Fruit fly (Drosophila melanogaster) whole organism, embryonic: Measurements from ENCODE around the gene CG43800.
A peak's percentile ranks its signal among the peaks of the same experiment; 100 is the strongest.

Experiments used
- Antp ChIP-seq: fragments of 200-800 bp; sonication (Bioruptor generic); optimal IDR thresholded peaks from 3 replicates; lab custom pipeline; 2016; ENCODE audit warnings: missing biosample characterization, missing genetic modification characterization
- B-H1 ChIP-seq: fragments of 200-800 bp; sonication (Bioruptor generic); IDR thresholded peaks from 3 replicates; pipeline ENCODE4 v1.3.6; 2022; ENCODE audit warnings: missing biosample characterization, missing genetic modification characterization
- C15 ChIP-seq: fragments of 200-800 bp; sonication (Bioruptor generic); IDR thresholded peaks from 3 replicates; pipeline ENCODE4 v1.3.6; 2022; ENCODE audit warnings: missing biosample characterization, missing genetic modification characterization
- CG11695 ChIP-seq: fragments of 200-800 bp; sonication (Bioruptor generic); IDR thresholded peaks from 3 replicates; pipeline ENCODE4 v1.3.6; 2022; ENCODE audit warnings: missing biosample characterization, missing genetic modification characterization
- CG15011 ChIP-seq: fragments of 200-800 bp; sonication (Bioruptor generic); optimal IDR thresholded peaks from 3 replicates; lab custom pipeline; 2018; ENCODE audit warnings: missing biosample characterization, mild to moderate bottlenecking, missing genetic modification characterization
- CG15479 ChIP-seq: fragments of 200-800 bp; sonication (Bioruptor generic); optimal IDR thresholded peaks from 3 replicates; lab custom pipeline; 2019; ENCODE audit warnings: missing biosample characterization, mild to moderate bottlenecking, missing genetic modification characterization, moderate library complexity
- CG15601 ChIP-seq: fragments of 200-800 bp; sonication (Bioruptor generic); optimal IDR thresholded peaks from 3 replicates; lab custom pipeline; 2019; ENCODE audit warnings: missing biosample characterization, mild to moderate bottlenecking, missing genetic modification characterization, moderate library complexity
- CG17361 ChIP-seq: fragments of 200-800 bp; sonication (Bioruptor generic); IDR thresholded peaks from 3 replicates; pipeline ENCODE4 v1.3.6; 2022; ENCODE audit warnings: missing biosample characterization, missing genetic modification characterization
- CG17829 ChIP-seq: fragments of 200-800 bp; optimal IDR thresholded peaks from 2 replicates; lab custom pipeline; 2019; ENCODE audit warnings: missing biosample characterization, mild to moderate bottlenecking, missing genetic modification characterization, moderate library complexity
- CG30403 ChIP-seq: fragments of 200-800 bp; sonication (Bioruptor generic); optimal IDR thresholded peaks from 3 replicates; lab custom pipeline; 2016; ENCODE audit warnings: missing biosample characterization, missing genetic modification characterization
- CG3065 ChIP-seq: fragments of 200-800 bp; sonication (Bioruptor generic); optimal IDR thresholded peaks from 2 replicates; lab custom pipeline; 2016; ENCODE audit warnings: missing biosample characterization, missing genetic modification characterization
- CG3163 ChIP-seq: fragments of 200-800 bp; sonication (Bioruptor generic); optimal IDR thresholded peaks from 3 replicates; lab custom pipeline; 2016; ENCODE audit warnings: missing biosample characterization, missing genetic modification characterization
- CG32772 ChIP-seq: fragments of 200-800 bp; sonication (Bioruptor generic); IDR thresholded peaks from 2 replicates; pipeline ENCODE4 v1.3.6; 2022; ENCODE audit warnings: missing biosample characterization, missing genetic modification characterization
- CG6272 ChIP-seq: fragments of 200-800 bp; sonication (Bioruptor generic); IDR thresholded peaks from 2 replicates; pipeline ENCODE4 v1.3.6; 2022; ENCODE audit warnings: missing biosample characterization, missing genetic modification characterization
- CG6791 ChIP-seq: fragments of 200-800 bp; sonication (Bioruptor generic); IDR thresholded peaks from 3 replicates; pipeline ENCODE4 v1.3.6; 2022; ENCODE audit warnings: missing biosample characterization, missing genetic modification characterization; ENCODE audit not compliant: partially characterized antibody
- CG9797 ChIP-seq: fragments of 200-800 bp; sonication (Bioruptor generic); optimal IDR thresholded peaks from 3 replicates; lab custom pipeline; 2018; ENCODE audit warnings: missing biosample characterization, mild to moderate bottlenecking, missing genetic modification characterization
- CHES-1-like ChIP-seq: fragments of 200-800 bp; sonication (Bioruptor generic); optimal IDR thresholded peaks from 2 replicates; lab custom pipeline; 2016; ENCODE audit warnings: missing biosample characterization, missing genetic modification characterization
- Dip2 ChIP-seq: fragments of 200-800 bp; sonication (Bioruptor generic); IDR thresholded peaks from 2 replicates; pipeline ENCODE4 v1.3.6; 2022; ENCODE audit warnings: missing biosample characterization, missing genetic modification characterization
- Dip3 ChIP-seq: fragments of 200-800 bp; sonication (Bioruptor generic); optimal IDR thresholded peaks from 3 replicates; lab custom pipeline; 2016; ENCODE audit warnings: missing biosample characterization, missing genetic modification characterization
- Dref ChIP-seq: fragments of 200-800 bp; sonication (Bioruptor generic); IDR thresholded peaks from 2 replicates; pipeline ENCODE4 v1.3.6; 2022; ENCODE audit warnings: missing biosample characterization, missing genetic modification characterization
- Elba2 ChIP-seq: fragments of 200-800 bp; sonication (Bioruptor generic); optimal IDR thresholded peaks from 3 replicates; lab custom pipeline; 2016; ENCODE audit warnings: missing biosample characterization, missing genetic modification characterization
- Hmx ChIP-seq: fragments of 200-800 bp; sonication (Bioruptor generic); optimal IDR thresholded peaks from 2 replicates; lab custom pipeline; 2016; ENCODE audit warnings: missing biosample characterization, missing genetic modification characterization
- Hsf ChIP-seq: fragments of 200-800 bp; sonication (Bioruptor generic); optimal IDR thresholded peaks from 3 replicates; lab custom pipeline; 2016; ENCODE audit warnings: missing biosample characterization, missing genetic modification characterization
- MTF-1 ChIP-seq: fragments of 200-800 bp; sonication (Bioruptor generic); optimal IDR thresholded peaks from 2 replicates; lab custom pipeline; 2018; ENCODE audit warnings: missing biosample characterization, mild to moderate bottlenecking, missing genetic modification characterization, borderline replicate concordance
- Mad ChIP-seq: fragments of 200-800 bp; sonication (Bioruptor generic); optimal IDR thresholded peaks from 2 replicates; lab custom pipeline; 2016; ENCODE audit warnings: missing biosample characterization, missing genetic modification characterization
- Pdp1 ChIP-seq, 2 experiments: fragments of 200-800 bp; sonication (Bioruptor generic); optimal IDR thresholded peaks; 3 replicates each; lab custom pipeline; 2016; ENCODE audit warnings: missing biosample characterization in 2 of 2, missing genetic modification characterization in 2 of 2, mild to moderate bottlenecking in 1 of 2, moderate library complexity in 1 of 2
- Spps ChIP-seq: fragments of 200-800 bp; sonication (Bioruptor generic); optimal IDR thresholded peaks from 2 replicates; lab custom pipeline; 2018; ENCODE audit warnings: missing biosample characterization, mild to moderate bottlenecking, missing genetic modification characterization
- Stat92E ChIP-seq, 3 experiments: fragments of >200 bp in 2 of 3; fragments of 200-800 bp in 1 of 3; sonication (Bioruptor generic) in 1 of 3; optimal IDR thresholded peaks; 2 replicates each; lab custom pipeline; 2017 to 2019; ENCODE audit warnings: missing biosample characterization in 3 of 3, missing genetic modification characterization in 3 of 3, mild to moderate bottlenecking in 1 of 3, moderate library complexity in 1 of 3
- ash1 ChIP-seq: fragments of 200-800 bp; sonication (Bioruptor generic); optimal IDR thresholded peaks from 2 replicates; lab custom pipeline; 2018; ENCODE audit warnings: missing biosample characterization, mild to moderate bottlenecking, missing genetic modification characterization
- ato ChIP-seq: fragments of 200-800 bp; sonication (Bioruptor generic); IDR thresholded peaks from 2 replicates; pipeline ENCODE4 v1.3.6; 2022; ENCODE audit warnings: missing biosample characterization, missing genetic modification characterization; ENCODE audit not compliant: partially characterized antibody
- cg ChIP-seq: fragments of 200-800 bp; sonication (Bioruptor generic); optimal IDR thresholded peaks from 3 replicates; lab custom pipeline; 2019; ENCODE audit warnings: missing biosample characterization, mild to moderate bottlenecking, missing genetic modification characterization, moderate library complexity
- corto ChIP-seq: fragments of 200-800 bp; sonication (Bioruptor generic); optimal IDR thresholded peaks from 2 replicates; lab custom pipeline; 2016; ENCODE audit warnings: missing biosample characterization, mild to moderate bottlenecking, missing genetic modification characterization, moderate library complexity
- dmrt11E ChIP-seq: fragments of 200-800 bp; sonication (Bioruptor generic); optimal IDR thresholded peaks from 3 replicates; lab custom pipeline; 2018; ENCODE audit warnings: missing biosample characterization, mild to moderate bottlenecking, missing genetic modification characterization, moderate library complexity
- dysf ChIP-seq: fragments of 200-800 bp; sonication (Bioruptor generic); IDR thresholded peaks from 3 replicates; pipeline ENCODE4 v1.3.6; 2022; ENCODE audit warnings: missing biosample characterization, missing genetic modification characterization
- fd102C ChIP-seq: fragments of 200-800 bp; sonication (Bioruptor generic); optimal IDR thresholded peaks from 2 replicates; lab custom pipeline; 2018; ENCODE audit warnings: missing biosample characterization, mild to moderate bottlenecking, missing genetic modification characterization, moderate library complexity
- fd3F ChIP-seq: fragments of 200-800 bp; sonication (Bioruptor generic); optimal IDR thresholded peaks from 2 replicates; lab custom pipeline; 2018; ENCODE audit warnings: missing biosample characterization, mild to moderate bottlenecking, missing genetic modification characterization, moderate library complexity
- gcm2 ChIP-seq: fragments of 200-800 bp; sonication (Bioruptor generic); optimal IDR thresholded peaks from 2 replicates; lab custom pipeline; 2016; ENCODE audit warnings: missing biosample characterization, missing genetic modification characterization
- gfzf ChIP-seq: fragments of 200-800 bp; sonication (Bioruptor generic); optimal IDR thresholded peaks from 2 replicates; lab custom pipeline; 2016; ENCODE audit warnings: missing biosample characterization, mild to moderate bottlenecking, missing genetic modification characterization, moderate library complexity
- jing ChIP-seq: fragments of 200-800 bp; sonication (Bioruptor generic); optimal IDR thresholded peaks from 2 replicates; lab custom pipeline; 2018; ENCODE audit warnings: missing biosample characterization, mild to moderate bottlenecking, missing genetic modification characterization
- kay ChIP-seq: fragments of 200-800 bp; sonication (Bioruptor generic); optimal IDR thresholded peaks from 2 replicates; lab custom pipeline; 2016; ENCODE audit warnings: missing biosample characterization, missing genetic modification characterization
- p53 ChIP-seq: fragments of 200-800 bp; sonication (Bioruptor generic); optimal IDR thresholded peaks from 2 replicates; lab custom pipeline; 2016; ENCODE audit warnings: missing biosample characterization, missing genetic modification characterization
- pita ChIP-seq: fragments of 200-800 bp; sonication (Bioruptor generic); optimal IDR thresholded peaks from 2 replicates; lab custom pipeline; 2017; ENCODE audit warnings: missing biosample characterization, mild to moderate bottlenecking, missing genetic modification characterization
- rib ChIP-seq: fragments of 200-800 bp; sonication (Bioruptor generic); IDR thresholded peaks from 2 replicates; pipeline ENCODE4 v1.3.6; 2022; ENCODE audit warnings: missing biosample characterization, missing genetic modification characterization
- sd ChIP-seq: fragments of 200-800 bp; sonication (Bioruptor generic); optimal IDR thresholded peaks from 3 replicates; lab custom pipeline; 2018; ENCODE audit warnings: missing biosample characterization, mild to moderate bottlenecking, missing genetic modification characterization, moderate library complexity
- seq ChIP-seq: fragments of 200-800 bp; sonication (Bioruptor generic); IDR thresholded peaks from 2 replicates; pipeline ENCODE4 v1.3.6; 2022; ENCODE audit warnings: missing biosample characterization, missing genetic modification characterization
- tio ChIP-seq: fragments of 200-800 bp; sonication (Bioruptor generic); optimal IDR thresholded peaks from 2 replicates; lab custom pipeline; 2017; ENCODE audit warnings: missing biosample characterization, missing genetic modification characterization, inconsistent platforms
- twi ChIP-seq: fragments of 200-800 bp; optimal IDR thresholded peaks from 2 replicates; lab custom pipeline; 2019; ENCODE audit warnings: missing biosample characterization, mild to moderate bottlenecking, missing genetic modification characterization, moderate library complexity
- unpg ChIP-seq: fragments of 200-800 bp; sonication (Bioruptor generic); optimal IDR thresholded peaks from 3 replicates; lab custom pipeline; 2018; ENCODE audit warnings: missing biosample characterization, mild to moderate bottlenecking, missing genetic modification characterization, moderate library complexity
- yki ChIP-seq: fragments of >200 bp; optimal IDR thresholded peaks from 3 replicates; lab custom pipeline; 2018
- z ChIP-seq: fragments of 200-800 bp; sonication (Bioruptor generic); IDR thresholded peaks from 3 replicates; pipeline ENCODE4 v1.3.6; 2022; ENCODE audit warnings: missing biosample characterization, missing genetic modification characterization

Gene CG43800

dm6 chr2L:7219650-7220267, 12.9 kb downstream of the CG43800 start, which contains the start of gene CG13784 (continued):
- TF ChIP-seq ato (GFP tag; lab: Robert Waterston, UW) (no peak), B-H1 (GFP tag; lab: Robert Waterston, UW) (no peak), dysf (GFP tag; lab: Robert Waterston, UW) (no peak), CG6272 (GFP tag; lab: Robert Waterston, UW) (no peak), tio (no peak), CG17829 (tag; lab: Kevin White, UChicago) (peak; percentile 59), CHES-1-like (peak; percentile 75), fd102C (no peak), gcm2 (GFP tag; lab: Kevin White, UChicago) (no peak), Hsf (GFP tag; lab: Kevin White, UChicago) (no peak), Dref (peak; percentile 63), cg (no peak), Pdp1 (GFP tag; optimal IDR thresholded peaks at IDR 0.05; lab: Kevin White, UChicago) (peak in 1 of 2 experiments; percentile 66), yki (lab: Kevin White, UChicago) (no peak), CG17361 (GFP tag; lab: Robert Waterston, UW) (peak; percentile 47; the same call in 1 of the 3 replicates), CG3065 (GFP tag; lab: Kevin White, UChicago) (no peak), gfzf (GFP tag; lab: Kevin White, UChicago) (peak; percentile 96), CG9797 (peak; percentile 92), twi (tag; lab: Kevin White, UChicago) (peak; percentile 22), Hmx (GFP tag; lab: Kevin White, UChicago) (no peak), rib (GFP tag; lab: Robert Waterston, UW) (peak; percentile 74), corto (GFP tag; lab: Kevin White, UChicago) (no peak), Dip2 (no peak), sd (tag; lab: Kevin White, UChicago) (peak; percentile 29), CG32772 (GFP tag; lab: Robert Waterston, UW) (no peak), CG6791 (GFP tag; lab: Robert Waterston, UW) (peak; percentile 58), p53 (GFP tag; lab: Kevin White, UChicago) (peak; percentile 38), Elba2 (no peak), CG3163 (GFP tag; lab: Kevin White, UChicago) (no peak), Spps (no peak), pita (GFP tag; lab: Kevin White, UChicago) (no peak), Dip3 (GFP tag; lab: Kevin White, UChicago) (no peak), CG15601 (tag; lab: Kevin White, UChicago) (peak; percentile 35), MTF-1 (GFP tag; lab: Kevin White, UChicago) (peak; percentile 72), dmrt11E (tag; lab: Kevin White, UChicago) (peak; percentile 22), kay (peak; percentile 35), unpg (GFP tag; lab: Kevin White, UChicago) (peak; percentile 42), Antp (GFP tag; lab: Kevin White, UChicago) (no peak), C15 (GFP tag; lab: Robert Waterston, UW) (no peak), CG30403 (GFP tag; lab: Kevin White, UChicago) (no peak), z (GFP tag; lab: Robert Waterston, UW) (no peak), CG15479 (GFP tag; lab: Kevin White, UChicago) (no peak), jing (no peak), Mad (GFP tag; lab: Kevin White, UChicago) (no peak), ash1 (peak; percentile 41), CG11695 (GFP tag; lab: Robert Waterston, UW) (peak; percentile 23; the same call in 1 of the 3 replicates), fd3F (GFP tag; lab: Kevin White, UChicago) (peak; percentile 6), CG15011 (no peak), seq (GFP tag; lab: Robert Waterston, UW) (peak; percentile 35; the same call in 1 of the 2 replicates), Stat92E (GFP tag; optimal IDR thresholded peaks at IDR 0.05; lab: Kevin White, UChicago) (peak in 2 of 3 experiments; percentile 82)
